Worm (Caenorhabditis elegans): Measurements from ENCODE around the gene insc-1.

DNA sequence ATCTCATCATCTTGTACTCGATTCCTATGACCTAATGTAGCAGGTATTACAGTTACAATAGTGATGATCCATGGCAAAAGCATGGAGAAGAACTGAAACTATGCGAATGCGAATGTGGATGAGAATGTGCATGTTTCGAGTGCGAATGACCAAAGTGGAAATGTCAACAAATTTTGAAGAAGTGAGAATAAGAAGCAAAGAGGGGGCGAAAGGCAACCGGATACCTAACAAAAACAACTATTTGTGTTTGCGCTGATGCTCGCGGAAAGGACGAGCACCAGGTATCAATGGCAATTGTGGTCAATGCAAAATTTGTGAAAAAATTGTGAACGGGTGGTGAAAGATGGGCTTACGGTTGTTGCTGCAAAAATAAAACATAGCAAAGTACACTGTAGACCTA, 43.9 kb downstream of the insc-1 start, which contains the start of gene nas-7:
- TF ChIP-seq W03F9.2 (tag; optimal IDR thresholded peaks at IDR 0.05) = no peak
- no peak for TF ChIP-seq him-1 (tag; optimal IDR thresholded peaks at IDR 0.05)

Measured in whole organism, L4/young adult.